Worm (Caenorhabditis elegans) whole organism, early embryonic: ENCODE data around the gene Y111B2A.12.

Experiments used
- F13C5.2 ChIP-seq: sonication (generic microtip); optimal IDR thresholded peaks from 2 replicates; lab custom pipeline; 2017; ENCODE audit warnings: mild to moderate bottlenecking, missing genetic modification characterization, inconsistent platforms, missing compliant biosample characterization
- aly-1 ChIP-seq: sonication (generic microtip); optimal IDR thresholded peaks from 2 replicates; lab custom pipeline; 2016; ENCODE audit warnings: missing genetic modification characterization, missing compliant biosample characterization
- ama-1 ChIP-seq: fragments of 150-350 bp; optimal IDR thresholded peaks from 2 replicates; lab custom pipeline; 2014
- ceh-13 ChIP-seq: fragments of 200-800 bp; sonication (Bioruptor generic); optimal IDR thresholded peaks from 2 replicates; lab custom pipeline; 2018; ENCODE audit warnings: mild to moderate bottlenecking, missing genetic modification characterization, missing compliant biosample characterization
- ets-7 ChIP-seq: sonication (generic microtip); optimal IDR thresholded peaks from 2 replicates; lab custom pipeline; 2016; ENCODE audit warnings: missing genotype, missing genetic modification characterization, missing compliant biosample characterization
- flt-1 ChIP-seq: fragments of 200-800 bp; sonication (Bioruptor generic); IDR thresholded peaks from 2 replicates; pipeline ENCODE4 v1.3.6; 2022; ENCODE audit warnings: missing genetic modification characterization, missing compliant biosample characterization
- hnd-1 ChIP-seq: sonication (generic microtip); optimal IDR thresholded peaks from 2 replicates; lab custom pipeline; 2016; ENCODE audit warnings: missing genetic modification characterization, missing compliant biosample characterization
- scrt-1 ChIP-seq: fragments of 200-800 bp; sonication (Bioruptor generic); IDR thresholded peaks from 2 replicates; pipeline ENCODE4 v1.3.6; 2022; ENCODE audit warnings: missing genetic modification characterization, missing compliant biosample characterization

ce11 chrIII:12662186-12662585 lies 53.1 kb downstream of the Y111B2A.12 start, which contains the start of gene tpst-1:
- TF ChIP-seq ama-1 (lab: Kevin White, UChicago) (no peak), aly-1 (tag; lab: Kevin White, UChicago) (no peak), F13C5.2 (no peak), flt-1 (GFP tag; lab: Robert Waterston, UW) (no peak), scrt-1 (no peak), ets-7 (tag; lab: Kevin White, UChicago) (no peak), ceh-13 (GFP tag; lab: Kevin White, UChicago) (no peak), hnd-1 (tag; lab: Kevin White, UChicago) (no peak)
